Worm (Caenorhabditis elegans): ENCODE measurements around the gene C25F9.12.

DNA sequence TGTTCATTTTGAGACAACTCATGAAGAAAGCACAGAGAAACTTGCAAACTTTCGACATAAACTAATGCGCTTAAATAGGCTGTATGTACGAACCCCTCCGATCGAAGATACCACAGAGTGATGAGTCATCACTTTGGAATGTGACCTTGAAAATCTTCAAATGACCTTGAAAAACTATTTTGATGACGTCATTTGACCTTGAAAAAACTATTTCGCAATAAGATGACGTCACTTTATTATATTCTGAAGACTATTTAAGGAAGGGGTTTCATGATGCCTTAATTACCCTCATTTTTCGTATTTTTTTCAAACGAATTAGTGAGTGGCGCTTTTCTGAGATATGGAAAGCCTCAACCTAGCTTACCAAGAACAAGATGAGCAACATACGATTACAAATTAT lies 18.4 kb upstream of the C25F9.12 start, which contains the start of gene C25F9.2:
- TF ChIP-seq R02D3.7 (tag; optimal IDR thresholded peaks at IDR 0.05) (no peak), ztf-4 (tag; optimal IDR thresholded peaks at IDR 0.05) (no peak), zag-1 (tag; optimal IDR thresholded peaks at IDR 0.05) (no peak), jun-1 (tag; optimal IDR thresholded peaks at IDR 0.05) (no peak), elt-2 (tag; optimal IDR thresholded peaks at IDR 0.05) (no peak), unc-62 (GFP tag; optimal IDR thresholded peaks at IDR 0.05) (no peak), ceh-16 (tag; optimal IDR thresholded peaks at IDR 0.05) (no peak), nhr-11 (tag; optimal IDR thresholded peaks at IDR 0.05) (no peak), nhr-67 (tag; optimal IDR thresholded peaks at IDR 0.05) (no peak), ceh-9 (tag; optimal IDR thresholded peaks at IDR 0.05) (no peak), ceh-82 (tag; optimal IDR thresholded peaks at IDR 0.05) (no peak)

All from whole organism, L3 larva.